Worm (Caenorhabditis elegans) whole organism, late embryonic: ENCODE measurements around the gene F19C6.4.

Source experiments
- ceh-14 ChIP-seq: sonication (generic microtip); optimal IDR thresholded peaks from 2 replicates; lab custom pipeline; 2016; ENCODE audit warnings: missing genotype, missing genetic modification characterization, missing compliant biosample characterization
- ceh-30 ChIP-seq: fragments of 150-350 bp; optimal IDR thresholded peaks from 2 replicates; lab custom pipeline; 2014; ENCODE audit warnings: missing biosample characterization, missing genetic modification characterization
- ceh-6 ChIP-seq: fragments of 200-800 bp; sonication (Bioruptor generic); optimal IDR thresholded peaks from 2 replicates; lab custom pipeline; 2018; ENCODE audit warnings: mild to moderate bottlenecking, missing genetic modification characterization, missing compliant biosample characterization
- hlh-15 ChIP-seq: sonication (generic microtip); optimal IDR thresholded peaks from 2 replicates; lab custom pipeline; 2016; ENCODE audit warnings: missing genetic modification characterization, missing compliant biosample characterization
- hlh-30 ChIP-seq: sonication (generic microtip); optimal IDR thresholded peaks from 2 replicates; lab custom pipeline; 2017; ENCODE audit warnings: antibody characterized with exemption, missing genetic modification characterization, missing compliant biosample characterization; ENCODE audit not compliant: insufficient read depth
- mec-3 ChIP-seq: sonication (generic microtip); optimal IDR thresholded peaks from 2 replicates; lab custom pipeline; 2016; ENCODE audit warnings: borderline replicate concordance, missing genetic modification characterization, missing compliant biosample characterization
- nhr-11 ChIP-seq: fragments of 150-350 bp; optimal IDR thresholded peaks from 2 replicates; lab custom pipeline; 2014; ENCODE audit warnings: missing biosample characterization, missing genetic modification characterization
- pax-1 ChIP-seq: fragments of 150-350 bp; optimal IDR thresholded peaks from 2 replicates; lab custom pipeline; 2014; ENCODE audit warnings: missing biosample characterization, missing genetic modification characterization
- pha-4 ChIP-seq: fragments of 150-350 bp; optimal IDR thresholded peaks from 2 replicates; lab custom pipeline; 2018; ENCODE audit warnings: missing biosample characterization, missing genetic modification reagents, missing genetic modification characterization
- pros-1 ChIP-seq: fragments of 150-350 bp; optimal IDR thresholded peaks from 2 replicates; lab custom pipeline; 2014; ENCODE audit warnings: missing biosample characterization, missing genetic modification reagents, missing genetic modification characterization
- ref-2 ChIP-seq: sonication (generic microtip); optimal IDR thresholded peaks from 2 replicates; lab custom pipeline; 2016; ENCODE audit warnings: missing genetic modification characterization, missing compliant biosample characterization
- unc-3 ChIP-seq, 2 experiments: fragments of 200-800 bp in 1 of 2; sonication (Bioruptor generic) in 1 of 2; sonication (generic microtip) in 1 of 2; conservative IDR thresholded peaks in 1 of 2; optimal IDR thresholded peaks in 1 of 2; 2 replicates each; pipeline versions ENCODE4 v1.3.6 to Lab custom; 2016 to 2022; ENCODE audit warnings: missing compliant biosample characterization in 2 of 2, missing genetic modification characterization in 2 of 2, missing genetic modification reagents in 1 of 2

ce11 chrX:10047325-10047724, 29.5 kb upstream of the F19C6.4 start, which contains the start of gene ZC374.2:
- TF ChIP-seq ceh-30 (tag; lab: Kevin White, UChicago) (no peak), mec-3 (tag; lab: Kevin White, UChicago) (no peak), pha-4 (tag; lab: Kevin White, UChicago) (no peak), unc-3 (GFP tag; conservative IDR thresholded peaks at IDR 0.05; lab: Robert Waterston, UW) (no peak), unc-3 (tag; optimal IDR thresholded peaks at IDR 0.05; lab: Kevin White, UChicago) (no peak), ceh-14 (tag; lab: Kevin White, UChicago) (no peak), ref-2 (no peak), hlh-15 (tag; lab: Kevin White, UChicago) (no peak), ceh-6 (GFP tag; lab: Kevin White, UChicago) (no peak), hlh-30 (tag; lab: Kevin White, UChicago) (no peak), pax-1 (tag; lab: Kevin White, UChicago) (no peak), nhr-11 (tag; lab: Kevin White, UChicago) (no peak), pros-1 (tag; lab: Kevin White, UChicago) (no peak)
